Fruit fly (Drosophila melanogaster) whole organism, embryonic: ENCODE results near the gene nAChRalpha3.

Experiments
- Aef1 ChIP-seq: fragments of 200-800 bp; sonication (Bioruptor generic); IDR thresholded peaks from 3 replicates; pipeline ENCODE4 v1.3.6; 2022; ENCODE audit warnings: missing biosample characterization, missing genetic modification characterization
- Awh ChIP-seq: fragments of 200-800 bp; sonication (Bioruptor generic); IDR thresholded peaks from 2 replicates; pipeline ENCODE4, ENCODE4 v1.3.6; 2022; ENCODE audit warnings: missing biosample characterization, missing genetic modification characterization
- C15 ChIP-seq: fragments of 200-800 bp; sonication (Bioruptor generic); IDR thresholded peaks from 3 replicates; pipeline ENCODE4 v1.3.6; 2022; ENCODE audit warnings: missing biosample characterization, missing genetic modification characterization
- CG12236 ChIP-seq: fragments of 200-800 bp; sonication (Bioruptor generic); optimal IDR thresholded peaks from 2 replicates; lab custom pipeline; 2016; ENCODE audit warnings: missing biosample characterization, missing genetic modification characterization
- CG12659 ChIP-seq: fragments of 200-800 bp; sonication (Bioruptor generic); optimal IDR thresholded peaks from 3 replicates; lab custom pipeline; 2017; ENCODE audit warnings: mild to moderate bottlenecking, missing biosample characterization, missing genetic modification reagents, missing genetic modification characterization
- CG12769 ChIP-seq: fragments of 200-800 bp; sonication (Bioruptor generic); optimal IDR thresholded peaks from 2 replicates; lab custom pipeline; 2019; ENCODE audit warnings: missing biosample characterization, mild to moderate bottlenecking, missing genetic modification characterization, moderate library complexity
- CG13624 ChIP-seq: fragments of 200-800 bp; sonication (Bioruptor generic); optimal IDR thresholded peaks from 2 replicates; lab custom pipeline; 2016; ENCODE audit warnings: missing biosample characterization, missing genetic modification characterization
- CG14441 ChIP-seq: fragments of 200-800 bp; sonication (Bioruptor generic); IDR thresholded peaks from 2 replicates; pipeline ENCODE4 v1.3.6; 2022; ENCODE audit warnings: missing biosample characterization, missing genetic modification characterization
- CG14667 ChIP-seq: fragments of 200-800 bp; sonication (Bioruptor generic); IDR thresholded peaks from 2 replicates; pipeline ENCODE4 v1.3.6; 2022; ENCODE audit warnings: missing biosample characterization, missing genetic modification characterization
- CG16815 ChIP-seq: fragments of 200-800 bp; sonication (Bioruptor generic); optimal IDR thresholded peaks from 3 replicates; lab custom pipeline; 2017; ENCODE audit warnings: missing biosample characterization, mild to moderate bottlenecking, missing genetic modification characterization
- CG17385 ChIP-seq: fragments of 200-800 bp; sonication (Bioruptor generic); optimal IDR thresholded peaks from 3 replicates; lab custom pipeline; 2018; ENCODE audit warnings: missing biosample characterization, mild to moderate bottlenecking, missing genetic modification characterization
- CG2889 ChIP-seq: fragments of 200-800 bp; sonication (Bioruptor generic); IDR thresholded peaks from 3 replicates; pipeline ENCODE4 v1.3.6; 2022; ENCODE audit warnings: missing biosample characterization, missing genetic modification characterization
- CG30431 ChIP-seq: fragments of 200-800 bp; sonication (Bioruptor generic); optimal IDR thresholded peaks from 2 replicates; lab custom pipeline; 2017; ENCODE audit warnings: missing biosample characterization, missing genetic modification characterization
- CG31224 ChIP-seq: fragments of 200-800 bp; sonication (Bioruptor generic); IDR thresholded peaks from 2 replicates; pipeline ENCODE4 v1.3.6; 2022; ENCODE audit warnings: missing biosample characterization, missing genetic modification characterization
- CG3281 ChIP-seq: fragments of 200-800 bp; sonication (Bioruptor generic); optimal IDR thresholded peaks from 3 replicates; lab custom pipeline; 2017; ENCODE audit warnings: missing biosample characterization, mild to moderate bottlenecking, missing genetic modification characterization
- CG6272 ChIP-seq: fragments of 200-800 bp; sonication (Bioruptor generic); IDR thresholded peaks from 2 replicates; pipeline ENCODE4 v1.3.6; 2022; ENCODE audit warnings: missing biosample characterization, missing genetic modification characterization
- CG7271 ChIP-seq: fragments of 200-800 bp; sonication (Bioruptor generic); optimal IDR thresholded peaks from 2 replicates; lab custom pipeline; 2018; ENCODE audit warnings: missing biosample characterization, mild to moderate bottlenecking, missing genetic modification characterization, moderate library complexity
- CG7745 ChIP-seq: fragments of 200-800 bp; sonication (Bioruptor generic); optimal IDR thresholded peaks from 2 replicates; lab custom pipeline; 2018; ENCODE audit warnings: missing biosample characterization, mild to moderate bottlenecking, missing genetic modification characterization, moderate library complexity
- CG8089 ChIP-seq: fragments of 200-800 bp; sonication (Bioruptor generic); optimal IDR thresholded peaks from 3 replicates; lab custom pipeline; 2016; ENCODE audit warnings: missing biosample characterization, missing genetic modification characterization
- CG8281 ChIP-seq: fragments of 200-800 bp; sonication (Bioruptor generic); optimal IDR thresholded peaks from 2 replicates; lab custom pipeline; 2018; ENCODE audit warnings: missing biosample characterization, mild to moderate bottlenecking, missing genetic modification characterization, moderate library complexity
- CTCF ChIP-seq: fragments of 200-800 bp; sonication (Bioruptor generic); optimal IDR thresholded peaks from 2 replicates; lab custom pipeline; 2017; ENCODE audit warnings: missing biosample characterization, mild to moderate bottlenecking, missing genetic modification characterization, moderate library complexity
- Dek ChIP-seq: fragments of 200-800 bp; sonication (Bioruptor generic); optimal IDR thresholded peaks from 3 replicates; lab custom pipeline; 2019; ENCODE audit warnings: missing biosample characterization, mild to moderate bottlenecking, missing genetic modification characterization, moderate library complexity
- Drgx ChIP-seq: fragments of 200-800 bp; sonication (Bioruptor generic); IDR thresholded peaks from 2 replicates; pipeline ENCODE4 v1.3.6; 2022; ENCODE audit warnings: missing biosample characterization, missing genetic modification characterization
- E2f1 ChIP-seq: fragments of 200-800 bp; sonication (Bioruptor generic); IDR thresholded peaks from 2 replicates; pipeline ENCODE4 v1.3.6; 2022; ENCODE audit warnings: missing biosample characterization, missing genetic modification characterization
- Fer1 ChIP-seq: fragments of 200-800 bp; sonication (Bioruptor generic); optimal IDR thresholded peaks from 2 replicates; lab custom pipeline; 2017; ENCODE audit warnings: missing biosample characterization, mild to moderate bottlenecking, missing genetic modification characterization
- GATAe ChIP-seq: fragments of 200-800 bp; sonication (Bioruptor generic); conservative IDR thresholded peaks from 2 replicates; pipeline ENCODE4 v1.3.6; 2022; ENCODE audit warnings: missing biosample characterization, missing genetic modification characterization
- H15 ChIP-seq: fragments of 200-800 bp; sonication (Bioruptor generic); IDR thresholded peaks from 3 replicates; pipeline ENCODE4 v1.3.6; 2022; ENCODE audit warnings: missing biosample characterization, missing genetic modification characterization
- Lim3 ChIP-seq: fragments of 200-800 bp; sonication (Bioruptor generic); IDR thresholded peaks from 2 replicates; pipeline ENCODE4 v1.3.6; 2022; ENCODE audit warnings: missing biosample characterization, missing genetic modification characterization
- Mad ChIP-seq: fragments of 200-800 bp; sonication (Bioruptor generic); optimal IDR thresholded peaks from 2 replicates; lab custom pipeline; 2016; ENCODE audit warnings: missing biosample characterization, missing genetic modification characterization
- Usf ChIP-seq: fragments of 200-800 bp; sonication (Bioruptor generic); optimal IDR thresholded peaks from 2 replicates; lab custom pipeline; 2017; ENCODE audit warnings: missing genotype, missing biosample characterization, missing genetic modification characterization
- Xbp1 ChIP-seq: fragments of 200-800 bp; sonication (Bioruptor generic); optimal IDR thresholded peaks from 3 replicates; lab custom pipeline; 2016; ENCODE audit warnings: missing biosample characterization, mild to moderate bottlenecking, missing genetic modification characterization
- ash1 ChIP-seq: fragments of 200-800 bp; sonication (Bioruptor generic); optimal IDR thresholded peaks from 2 replicates; lab custom pipeline; 2018; ENCODE audit warnings: missing biosample characterization, mild to moderate bottlenecking, missing genetic modification characterization
- az2 ChIP-seq: fragments of 200-800 bp; sonication (Bioruptor generic); optimal IDR thresholded peaks from 3 replicates; lab custom pipeline; 2016; ENCODE audit warnings: missing biosample characterization, missing genetic modification characterization
- cad ChIP-seq: fragments of >200 bp; optimal IDR thresholded peaks from 2 replicates; lab custom pipeline; 2017; ENCODE audit warnings: missing biosample characterization, missing genetic modification characterization
- fd64A ChIP-seq: fragments of 200-800 bp; sonication (Bioruptor generic); optimal IDR thresholded peaks from 3 replicates; lab custom pipeline; 2018; ENCODE audit warnings: missing biosample characterization, mild to moderate bottlenecking, missing genetic modification characterization
- fd96Cb ChIP-seq: fragments of 200-800 bp; sonication (Bioruptor generic); optimal IDR thresholded peaks from 2 replicates; lab custom pipeline; 2018; ENCODE audit warnings: missing biosample characterization, mild to moderate bottlenecking, missing genetic modification characterization, moderate library complexity
- ham ChIP-seq: fragments of 200-800 bp; sonication (Bioruptor generic); IDR thresholded peaks from 2 replicates; pipeline ENCODE4 v1.3.6; 2022; ENCODE audit warnings: missing biosample characterization, missing genetic modification characterization
- her ChIP-seq: fragments of 200-800 bp; sonication (Bioruptor generic); optimal IDR thresholded peaks from 2 replicates; lab custom pipeline; 2016; ENCODE audit warnings: missing biosample characterization, missing genetic modification characterization
- ken ChIP-seq: fragments of 200-800 bp; sonication (Bioruptor generic); IDR thresholded peaks from 3 replicates; pipeline ENCODE4 v1.3.6; 2022; ENCODE audit warnings: missing biosample characterization, missing genetic modification characterization
- klu ChIP-seq: fragments of 200-800 bp; sonication (Bioruptor generic); IDR thresholded peaks from 2 replicates; pipeline ENCODE4 v1.3.6; 2022; ENCODE audit warnings: missing biosample characterization, missing genetic modification characterization
- kni ChIP-seq: fragments of 200-800 bp; sonication (Bioruptor generic); optimal IDR thresholded peaks from 3 replicates; lab custom pipeline; 2017; ENCODE audit warnings: mild to moderate bottlenecking, missing biosample characterization, missing genetic modification reagents, missing genetic modification characterization
- lab ChIP-seq: fragments of 200-800 bp; sonication (Bioruptor generic); optimal IDR thresholded peaks from 3 replicates; lab custom pipeline; 2017; ENCODE audit warnings: missing biosample characterization, missing genetic modification characterization, mild to moderate bottlenecking, moderate library complexity, missing genetic modification reagents
- lilli ChIP-seq: fragments of 200-800 bp; sonication (Bioruptor generic); optimal IDR thresholded peaks from 3 replicates; lab custom pipeline; 2016; ENCODE audit warnings: missing biosample characterization, missing genetic modification characterization
- mam ChIP-seq: fragments of 200-800 bp; sonication (Bioruptor generic); optimal IDR thresholded peaks from 3 replicates; lab custom pipeline; 2016; ENCODE audit warnings: missing biosample characterization, missing genetic modification characterization
- pzg ChIP-seq: fragments of 200-800 bp; sonication (Bioruptor generic); optimal IDR thresholded peaks from 3 replicates; lab custom pipeline; 2018; ENCODE audit warnings: missing biosample characterization, mild to moderate bottlenecking, missing genetic modification characterization, moderate library complexity
- sens-2 ChIP-seq: fragments of 200-800 bp; sonication (Bioruptor generic); IDR thresholded peaks from 2 replicates; pipeline ENCODE4 v1.3.6; 2022; ENCODE audit warnings: missing biosample characterization, missing genetic modification characterization
- sna ChIP-seq: fragments of 200-800 bp; sonication (Bioruptor generic); IDR thresholded peaks from 2 replicates; pipeline ENCODE4 v1.3.6; 2022; ENCODE audit warnings: missing biosample characterization, missing genetic modification characterization; ENCODE audit not compliant: partially characterized antibody
- tin ChIP-seq: fragments of 200-800 bp; sonication (Bioruptor generic); optimal IDR thresholded peaks from 3 replicates; lab custom pipeline; 2016; ENCODE audit warnings: missing biosample characterization, missing genetic modification characterization
- tup ChIP-seq: fragments of 200-800 bp; sonication (Bioruptor generic); optimal IDR thresholded peaks from 2 replicates; lab custom pipeline; 2016; ENCODE audit warnings: missing biosample characterization, mild to moderate bottlenecking, missing genetic modification characterization, moderate library complexity
- vvl ChIP-seq: fragments of 200-800 bp; sonication (Bioruptor generic); IDR thresholded peaks from 2 replicates; pipeline ENCODE4 v1.3.6; 2022; ENCODE audit warnings: missing biosample characterization, missing genetic modification characterization
- zfh1 ChIP-seq: fragments of 200-800 bp; sonication (Bioruptor generic); IDR thresholded peaks from 3 replicates; pipeline ENCODE4 v1.3.6; 2022; ENCODE audit warnings: missing biosample characterization, missing genetic modification characterization
- zfh2 ChIP-seq: fragments of 200-800 bp; sonication (Bioruptor generic); optimal IDR thresholded peaks from 2 replicates; lab custom pipeline; 2016; ENCODE audit warnings: missing biosample characterization, missing genetic modification characterization

Gene nAChRalpha3

DNA sequence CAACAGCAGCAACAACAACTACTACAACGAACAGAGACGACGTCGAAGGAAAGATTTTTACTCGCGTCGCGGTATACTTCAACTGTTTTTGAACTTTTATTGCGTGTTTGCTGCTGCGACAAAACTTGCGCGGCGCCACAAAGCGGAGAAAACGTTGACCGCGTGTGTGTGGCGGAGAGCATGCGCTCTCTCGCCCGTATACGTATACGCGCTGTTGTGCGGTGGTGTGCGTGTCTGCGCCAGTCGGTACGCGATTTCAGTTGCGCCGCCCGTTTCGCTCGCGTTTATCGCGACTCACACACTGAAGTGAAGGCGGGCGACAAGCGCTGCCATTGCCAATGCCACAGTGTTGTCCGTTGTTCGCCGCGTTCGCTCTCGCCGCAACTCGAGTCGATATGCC lies 42.8 kb upstream of the nAChRalpha3 start (continued):
- TF ChIP-seq klu (GFP tag; lab: Robert Waterston, UW) (no peak), ash1 (GFP tag; lab: Kevin White, UChicago) (peak; percentile 58), az2 (GFP tag; lab: Kevin White, UChicago) (no peak), mam (GFP tag; lab: Kevin White, UChicago) (no peak), CG14667 (GFP tag; lab: Robert Waterston, UW) (no peak), cad (GFP tag; lab: Kevin White, UChicago) (no peak), CG12769 (tag; lab: Kevin White, UChicago) (peak; percentile 38), CG6272 (GFP tag; lab: Robert Waterston, UW) (no peak), lilli (GFP tag; lab: Kevin White, UChicago) (peak; percentile 4), Lim3 (GFP tag; lab: Robert Waterston, UW) (no peak), CG12236 (GFP tag; lab: Kevin White, UChicago) (no peak), Usf (GFP tag; lab: Kevin White, UChicago) (no peak), CTCF (GFP tag; lab: Kevin White, UChicago) (peak; percentile 44), Drgx (GFP tag; lab: Robert Waterston, UW) (peak; percentile 97), Fer1 (GFP tag; lab: Kevin White, UChicago) (peak; percentile 86), CG12659 (no peak), her (GFP tag; lab: Kevin White, UChicago) (peak; percentile 17), Xbp1 (GFP tag; lab: Kevin White, UChicago) (no peak), GATAe (GFP tag; lab: Robert Waterston, UW) (no peak; the same call in 1 of the 2 replicates), H15 (GFP tag; lab: Robert Waterston, UW) (0 out of 3 replicates have a peak, but pooled peaks have one; percentile 51), E2f1 (peak; percentile 46; the same call in 1 of the 2 replicates), CG7745 (tag; lab: Kevin White, UChicago) (peak; percentile 80), CG30431 (GFP tag; lab: Kevin White, UChicago) (no peak), vvl (GFP tag; lab: Robert Waterston, UW) (peak; percentile 85), CG8089 (no peak), CG14441 (GFP tag; lab: Robert Waterston, UW) (no peak), CG7271 (tag; lab: Kevin White, UChicago) (peak; percentile 19), ken (GFP tag; lab: Robert Waterston, UW) (0 out of 3 replicates have a peak, but pooled peaks have one; percentile 46), lab (GFP tag; lab: Kevin White, UChicago) (peak; percentile 50), CG13624 (no peak), tin (GFP tag; lab: Kevin White, UChicago) (no peak), pzg (GFP tag; lab: Kevin White, UChicago) (peak; percentile 15), kni (GFP tag; lab: Kevin White, UChicago) (peak; percentile 87), CG2889 (GFP tag; lab: Robert Waterston, UW) (no peak), CG16815 (GFP tag; lab: Kevin White, UChicago) (no peak), zfh2 (GFP tag; lab: Kevin White, UChicago) (no peak), C15 (GFP tag; lab: Robert Waterston, UW) (peak; percentile 92; the same call in 2 of the 3 replicates), fd96Cb (tag; lab: Kevin White, UChicago) (no peak), sens-2 (GFP tag; lab: Robert Waterston, UW) (peak; percentile 39; the same call in 1 of the 2 replicates), CG8281 (no peak), Mad (no peak), sna (GFP tag; lab: Robert Waterston, UW) (no peak), ham (GFP tag; lab: Robert Waterston, UW) (peak; percentile 42; the same call in 1 of the 2 replicates), Awh (no peak; the same call in 1 of the 2 replicates), CG3281 (GFP tag; lab: Kevin White, UChicago) (peak; percentile 83), Aef1 (GFP tag; lab: Robert Waterston, UW) (no peak), fd64A (GFP tag; lab: Kevin White, UChicago) (no peak), zfh1 (peak; percentile 49; the same call in 1 of the 3 replicates), tup (no peak), CG31224 (GFP tag; lab: Robert Waterston, UW) (peak; percentile 78), CG17385 (peak; percentile 83), Dek (tag; lab: Kevin White, UChicago) (no peak)
